Worm (Caenorhabditis elegans): ENCODE measurements around the gene pitr-3.

The pitr-3 gene

DNA sequence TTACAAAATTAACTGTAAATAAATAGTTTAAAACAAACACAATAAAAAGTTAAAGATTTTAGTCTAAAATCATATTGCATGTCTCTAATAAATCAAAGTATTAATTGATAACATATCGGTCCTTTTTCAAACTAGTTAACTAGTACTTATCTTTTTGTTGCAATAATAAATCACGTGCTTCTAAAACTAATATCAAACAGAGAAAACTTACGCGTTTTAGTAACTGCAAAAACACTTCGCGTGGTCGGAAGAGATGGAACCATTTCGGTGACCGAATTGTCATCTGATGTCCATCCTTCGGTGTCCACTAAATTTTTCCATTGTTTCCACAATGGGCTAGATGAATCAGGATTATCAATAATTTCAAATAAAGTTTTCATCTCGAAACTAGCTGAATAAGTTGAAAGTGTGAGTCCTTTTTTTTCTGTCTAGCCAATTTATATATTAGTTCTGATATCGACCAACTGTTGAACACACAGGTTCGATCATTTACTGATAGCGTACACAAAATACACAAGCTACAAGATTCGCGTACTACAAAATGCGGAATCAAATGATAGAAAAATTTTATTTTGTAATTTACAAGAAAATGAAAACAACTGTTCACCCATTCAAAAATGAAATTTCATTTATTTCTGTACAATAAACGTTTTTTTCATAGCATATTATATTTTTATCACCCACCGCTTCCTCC, 42.8 kb downstream of the pitr-3 start, which contains the start of gene F21C10.9:
Gene F21C10.9 (minus strand): TSS at position 417 of the 694 bp plus-strand sequence.
- peak; percentile 25 for TF ChIP-seq elt-2 (tag; optimal IDR thresholded peaks at IDR 0.05)
- TF ChIP-seq tbx-2 (tag; optimal IDR thresholded peaks at IDR 0.05) = no peak
- TF ChIP-seq pha-4 (tag; optimal IDR thresholded peaks at IDR 0.05) = peak; percentile 12
- TF ChIP-seq mdl-1 (tag; optimal IDR thresholded peaks at IDR 0.05) = no peak
- no peak for TF ChIP-seq unc-62 (GFP tag; optimal IDR thresholded peaks at IDR 0.05)

ce11 chrV:9097213-9097612, 44.0 kb downstream of the pitr-3 start:
- no peak for TF ChIP-seq elt-2 (tag; optimal IDR thresholded peaks at IDR 0.05)
- TF ChIP-seq ceh-9 (tag; optimal IDR thresholded peaks at IDR 0.05) = no peak
- TF ChIP-seq egl-27 (tag; optimal IDR thresholded peaks at IDR 0.05) = no peak
- TF ChIP-seq nhr-77 (tag; optimal IDR thresholded peaks at IDR 0.05) = no peak

DNA sequence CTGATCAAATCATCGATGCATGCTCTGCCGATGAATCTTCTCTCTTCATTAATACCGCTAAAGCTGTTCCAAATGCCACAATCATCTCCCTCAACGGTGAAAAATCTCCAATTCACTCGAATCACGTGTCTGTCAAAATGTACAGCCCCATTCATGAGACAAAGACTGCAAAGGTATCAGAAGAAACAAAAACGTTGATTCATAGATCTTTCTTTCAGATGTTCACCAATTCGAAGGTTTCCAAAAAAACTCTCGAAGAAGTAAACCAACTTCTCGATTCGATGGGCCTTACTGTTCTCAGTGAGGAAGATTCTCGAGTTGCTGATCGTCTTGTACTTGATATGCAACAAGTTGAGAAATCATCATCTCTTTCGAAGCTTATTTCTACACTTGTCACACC, 44.5 kb downstream of the pitr-3 start:
- TF ChIP-seq nhr-28 (tag; optimal IDR thresholded peaks at IDR 0.05) (no peak), ama-1 (optimal IDR thresholded peaks at IDR 0.05) (peak; percentile 55), lin-39 (tag; optimal IDR thresholded peaks at IDR 0.05) (peak; percentile 20)

DNA sequence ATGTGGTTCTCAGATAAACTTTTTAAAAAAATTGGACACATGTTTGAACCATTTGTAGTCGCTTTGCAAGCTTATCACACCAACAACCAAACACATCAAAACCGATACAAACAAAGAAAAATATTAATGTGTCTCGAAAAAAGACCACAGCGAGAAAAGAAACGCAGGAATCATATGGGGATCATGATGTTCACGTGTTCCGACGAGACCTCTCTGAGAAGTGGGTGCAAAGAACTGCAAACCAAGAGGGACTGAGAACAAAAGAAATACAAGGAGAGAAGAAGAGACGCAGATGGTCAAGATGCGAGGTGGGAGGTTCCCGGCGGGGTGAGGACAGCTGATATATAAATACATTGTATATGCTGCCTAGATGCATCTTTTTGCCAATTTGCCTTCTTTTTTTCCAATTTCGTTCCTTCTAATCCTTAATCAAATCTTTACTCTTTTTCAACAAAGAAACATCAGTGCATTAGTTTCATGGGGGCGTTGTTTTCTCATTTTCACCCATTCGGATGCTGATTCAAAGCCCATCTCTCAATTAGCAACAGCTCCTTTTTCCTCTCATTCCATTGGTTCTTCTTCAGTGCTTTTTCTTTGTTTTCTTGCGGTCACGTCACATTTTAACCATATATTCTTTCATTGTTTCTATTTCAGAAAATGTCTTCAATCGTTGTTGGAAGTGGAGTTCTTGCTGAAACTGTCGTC, 45.4 kb downstream of the pitr-3 start, which contains the start of gene F21C10.10:
Gene F21C10.10 (plus strand): TSS at position 655 of the 705 bp plus-strand sequence.
- TF ChIP-seq nhr-23 (tag; optimal IDR thresholded peaks at IDR 0.05) (peak; percentile 95), fkh-2 (tag; optimal IDR thresholded peaks at IDR 0.05) (no peak), elt-2 (tag; optimal IDR thresholded peaks at IDR 0.05) (peak; percentile 93), lsy-12 (tag; optimal IDR thresholded peaks at IDR 0.05) (peak; percentile 41), nhr-11 (tag; optimal IDR thresholded peaks at IDR 0.05) (peak; percentile 33), snpc-4 (tag; optimal IDR thresholded peaks at IDR 0.05) (peak; percentile 55), nhr-28 (tag; optimal IDR thresholded peaks at IDR 0.05) (no peak), ZK546.5 (tag; optimal IDR thresholded peaks at IDR 0.05) (no peak), mml-1 (tag; optimal IDR thresholded peaks at IDR 0.05) (peak; percentile 82), nfya-1 (tag; optimal IDR thresholded peaks at IDR 0.05; ENCODE audit: insufficient read depth) (peak; percentile 85), sea-2 (GFP tag; optimal IDR thresholded peaks at IDR 0.05) (no peak), nhr-77 (tag; optimal IDR thresholded peaks at IDR 0.05) (peak; percentile 23), ztf-4 (tag; optimal IDR thresholded peaks at IDR 0.05) (peak; percentile 65), skn-1 (tag; optimal IDR thresholded peaks at IDR 0.05) (peak; percentile 6), fkh-10 (GFP tag; optimal IDR thresholded peaks at IDR 0.05) (no peak), ceh-82 (tag; optimal IDR thresholded peaks at IDR 0.05) (no peak), ceh-28 (tag; optimal IDR thresholded peaks at IDR 0.05) (peak; percentile 80), ceh-16 (tag; optimal IDR thresholded peaks at IDR 0.05) (no peak), unc-39 (tag; optimal IDR thresholded peaks at IDR 0.05) (no peak), daf-12 (tag; optimal IDR thresholded peaks at IDR 0.05) (no peak), eor-1 (tag; optimal IDR thresholded peaks at IDR 0.05) (no peak), nhr-25 (tag; optimal IDR thresholded peaks at IDR 0.05) (peak; percentile 94), nhr-43 (tag; optimal IDR thresholded peaks at IDR 0.05; ENCODE audit: poor library complexity, severe bottlenecking) (peak; percentile 98), tbx-2 (tag; optimal IDR thresholded peaks at IDR 0.05) (peak; percentile 57), pha-4 (tag; optimal IDR thresholded peaks at IDR 0.05) (peak; percentile 96), egl-5 (tag; optimal IDR thresholded peaks at IDR 0.05) (peak; percentile 84), pqm-1 (tag; optimal IDR thresholded peaks at IDR 0.05) (peak; percentile 89), nhr-237 (tag; optimal IDR thresholded peaks at IDR 0.05) (no peak), mdl-1 (tag; optimal IDR thresholded peaks at IDR 0.05) (peak; percentile 89), zag-1 (tag; optimal IDR thresholded peaks at IDR 0.05) (no peak), elt-1 (tag; optimal IDR thresholded peaks at IDR 0.05) (no peak), R02D3.7 (tag; optimal IDR thresholded peaks at IDR 0.05) (peak; percentile 19), fos-1 (tag; optimal IDR thresholded peaks at IDR 0.05) (peak; percentile 15), lin-39 (tag; optimal IDR thresholded peaks at IDR 0.05) (peak; percentile 84), elt-3 (tag; optimal IDR thresholded peaks at IDR 0.05) (peak in 2 of 3 experiments; percentile 43 to 81), nhr-67 (tag; optimal IDR thresholded peaks at IDR 0.05) (no peak), jun-1 (tag; optimal IDR thresholded peaks at IDR 0.05) (peak; percentile 91), nhr-76 (tag; optimal IDR thresholded peaks at IDR 0.05) (peak; percentile 92), hmg-11 (tag; optimal IDR thresholded peaks at IDR 0.05) (peak; percentile 62), nhr-12 (tag; optimal IDR thresholded peaks at IDR 0.05) (no peak), unc-62 (GFP tag; optimal IDR thresholded peaks at IDR 0.05) (peak; percentile 47), ztf-11 (tag; optimal IDR thresholded peaks at IDR 0.05) (no peak)
